Fruit fly (Drosophila melanogaster): ENCODE measurements around the gene CG17110.

The CG17110 gene

DNA sequence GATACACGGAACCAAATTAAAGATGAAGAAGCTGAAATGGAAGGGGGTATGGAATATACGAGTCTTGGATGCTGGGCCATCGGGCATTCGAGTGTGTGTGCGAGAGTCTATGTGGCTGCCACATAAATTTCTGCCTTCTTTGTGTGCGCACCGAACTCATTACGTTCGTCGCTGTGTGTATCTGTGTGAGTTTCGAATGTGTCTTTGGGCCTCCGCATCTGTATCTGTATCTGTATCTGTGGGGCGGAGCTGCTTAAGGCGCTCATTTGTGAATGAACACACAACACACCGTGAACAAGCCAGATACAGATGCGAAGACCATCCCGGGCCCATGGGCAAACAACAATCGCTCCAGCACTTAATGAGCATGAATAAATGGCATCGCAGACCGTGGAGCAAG, 51.9 kb downstream of the CG17110 start:
- no peak for TF ChIP-seq N (GFP tag; optimal IDR thresholded peaks at IDR 0.05)
- TF ChIP-seq Hr83 (GFP tag; optimal IDR thresholded peaks at IDR 0.05; ENCODE audit: poor library complexity, severe bottlenecking), result no peak
- no peak for TF ChIP-seq Dfd (GFP tag; optimal IDR thresholded peaks at IDR 0.05)
- no peak for TF ChIP-seq dmrt93B (GFP tag; optimal IDR thresholded peaks at IDR 0.05)
- no peak for TF ChIP-seq Rel (GFP tag; optimal IDR thresholded peaks at IDR 0.05)
- TF ChIP-seq Rel (tag; optimal IDR thresholded peaks at IDR 0.05), result no peak

DNA sequence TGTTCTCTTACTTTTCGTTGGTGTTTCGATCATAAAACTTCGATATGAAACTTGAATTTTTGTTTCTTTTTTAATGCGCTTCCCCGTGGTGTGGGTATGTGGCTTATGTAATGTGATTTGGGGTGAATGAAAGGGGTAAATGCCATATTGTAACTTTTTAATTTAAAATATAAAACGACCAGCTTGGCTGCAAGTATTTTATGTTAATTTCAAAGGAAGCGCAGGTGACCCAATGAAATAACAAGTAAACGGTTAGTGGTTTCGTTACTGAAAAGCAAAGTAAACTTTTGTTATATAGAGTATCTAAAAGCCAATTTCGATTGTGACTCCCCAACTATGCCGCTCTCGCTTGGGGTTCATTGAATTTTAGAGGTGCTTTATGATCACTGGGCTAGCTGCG, 53.1 kb downstream of the CG17110 start:
- TF ChIP-seq HLH106 (tag; optimal IDR thresholded peaks at IDR 0.05) (peak; percentile 37), Rel (GFP tag; optimal IDR thresholded peaks at IDR 0.05) (no peak), Rel (tag; optimal IDR thresholded peaks at IDR 0.05) (no peak), fru (GFP tag; optimal IDR thresholded peaks at IDR 0.05) (peak; percentile 35), tai (GFP tag; optimal IDR thresholded peaks at IDR 0.05) (no peak), Abd-B (GFP tag; optimal IDR thresholded peaks at IDR 0.05) (no peak), Sp1 (GFP tag; optimal IDR thresholded peaks at IDR 0.05) (peak; percentile 14), OdsH (GFP tag; optimal IDR thresholded peaks at IDR 0.05) (peak; percentile 15), sv (GFP tag; optimal IDR thresholded peaks at IDR 0.05) (no peak), Dif (GFP tag; optimal IDR thresholded peaks at IDR 0.05; ENCODE audit: partially characterized antibody) (no peak), ey (GFP tag; optimal IDR thresholded peaks at IDR 0.05) (peak; percentile 13), Hr83 (GFP tag; optimal IDR thresholded peaks at IDR 0.05; ENCODE audit: poor library complexity, severe bottlenecking) (no peak), N (GFP tag; optimal IDR thresholded peaks at IDR 0.05) (no peak), Myc (optimal IDR thresholded peaks at IDR 0.05) (no peak), woc (GFP tag; optimal IDR thresholded peaks at IDR 0.05) (peak; percentile 30), h (GFP tag; optimal IDR thresholded peaks at IDR 0.05) (peak; percentile 48), br (GFP tag; optimal IDR thresholded peaks at IDR 0.05) (no peak), foxo (GFP tag; optimal IDR thresholded peaks at IDR 0.05) (no peak), psq (GFP tag; optimal IDR thresholded peaks at IDR 0.05) (peak; percentile 26), rgr (GFP tag; optimal IDR thresholded peaks at IDR 0.05) (peak; percentile 34), lola (GFP tag; optimal IDR thresholded peaks at IDR 0.05) (no peak), Jra (GFP tag; optimal IDR thresholded peaks at IDR 0.05) (no peak), jim (GFP tag; optimal IDR thresholded peaks at IDR 0.05) (no peak)

Measured in whole organism, wandering third instar larva.